Fruit fly (Drosophila melanogaster): ENCODE measurements around the gene CG8086.

DNA sequence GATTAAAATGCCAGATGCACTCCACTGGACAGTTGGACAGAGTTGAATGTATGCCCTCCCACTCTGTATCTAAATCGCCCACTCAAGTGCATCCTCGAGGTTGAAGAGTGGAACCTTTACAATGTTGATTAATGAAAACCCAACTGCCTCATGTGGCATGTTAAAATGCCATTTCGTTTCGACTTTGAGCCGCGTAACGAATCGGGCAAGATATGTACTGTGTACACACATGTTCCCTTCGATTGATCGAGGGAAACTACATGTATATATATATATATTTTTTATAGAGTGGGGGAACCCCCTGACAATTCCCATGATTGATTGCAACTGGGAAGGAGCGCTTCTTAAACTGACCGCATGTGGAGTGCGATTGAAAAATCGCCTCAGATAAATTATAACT lies 30.8 kb upstream of the CG8086 start:
- no peak for TF ChIP-seq Dll (optimal IDR thresholded peaks at IDR 0.05)
- no peak for TF ChIP-seq psq (optimal IDR thresholded peaks at IDR 0.05)
- no peak for TF ChIP-seq CG8478 (optimal IDR thresholded peaks at IDR 0.05)
- no peak for TF ChIP-seq EcR (GFP tag; optimal IDR thresholded peaks at IDR 0.05)
- no peak for TF ChIP-seq pan (optimal IDR thresholded peaks at IDR 0.05)
- TF ChIP-seq usp (GFP tag; optimal IDR thresholded peaks at IDR 0.05) = no peak

All from whole organism.